Worm (Caenorhabditis elegans) whole organism, L4 larva: ENCODE measurements around the gene C39B10.3.

Experiments used
- aha-1 ChIP-seq: fragments of 150-350 bp; peaks from one replicate; lab custom pipeline; 2014; ENCODE audit warnings: missing biosample characterization, missing genetic modification characterization
- nhr-11 ChIP-seq: fragments of 150-350 bp; optimal IDR thresholded peaks from 2 replicates; lab custom pipeline; 2014; ENCODE audit warnings: missing biosample characterization, missing genetic modification characterization
- unc-62 ChIP-seq, 3 experiments: fragments of 150-350 bp in 1 of 3; sonication (generic microtip); optimal IDR thresholded peaks in 2 of 3; peaks in 1 of 3; 1 replicate in 1 of 3; 2 replicates in 2 of 3; lab custom pipeline; 2014 to 2017; ENCODE audit warnings: missing biosample characterization in 3 of 3, missing genetic modification characterization in 3 of 3, missing genetic modification reagents in 3 of 3, missing genotype in 1 of 3

Gene C39B10.3

ce11 chrX:10491875-10492523 is 48.1 kb downstream of the C39B10.3 start:
- TF ChIP-seq unc-62 (GFP tag; optimal IDR thresholded peaks at IDR 0.05 in 1 of 2; lab: Kevin White, UChicago) (peak in 1 of 2 experiments; percentile 96), unc-62 (tag; optimal IDR thresholded peaks at IDR 0.05; lab: Kevin White, UChicago) (no peak), aha-1 (peak; percentile 78), nhr-11 (tag; lab: Kevin White, UChicago) (no peak)
